Worm (Caenorhabditis elegans): ENCODE measurements around the gene C01G10.14.

DNA sequence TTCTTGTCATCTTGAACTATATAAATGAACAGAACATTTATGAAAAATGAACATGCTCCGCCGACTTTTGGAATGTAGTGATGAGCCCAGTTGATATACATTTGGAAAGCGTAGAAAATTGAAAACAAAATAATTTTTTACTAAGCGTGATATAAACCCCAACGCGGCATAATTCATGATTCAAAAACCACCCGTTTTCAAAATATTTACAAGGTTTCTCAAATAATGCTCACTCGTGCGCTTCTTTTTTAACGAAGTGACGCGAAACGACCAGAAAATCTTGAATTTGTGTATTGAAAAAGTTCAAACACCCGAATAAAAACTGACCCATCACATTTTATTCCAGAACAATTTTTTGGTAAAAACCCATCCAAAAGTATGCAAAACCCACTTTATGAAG lies 21.7 kb upstream of the C01G10.14 start, which contains the start of gene srj-27:
- TF ChIP-seq zfh-2 (GFP tag; conservative IDR thresholded peaks at IDR 0.05) (no peak), snpc-1.1 (tag; optimal IDR thresholded peaks at IDR 0.05; ENCODE audit: insufficient read depth) (no peak), F23B12.7 (tag; optimal IDR thresholded peaks at IDR 0.05; ENCODE audit: insufficient read depth) (no peak), ztf-18 (tag; optimal IDR thresholded peaks at IDR 0.05) (no peak), gei-17 (GFP tag; optimal IDR thresholded peaks at IDR 0.05) (no peak), unc-130 (GFP tag; optimal IDR thresholded peaks at IDR 0.05) (no peak), rcor-1 (GFP tag; IDR thresholded peaks at IDR 0.05) (no peak)
